Fruit fly (Drosophila melanogaster) whole organism, embryonic: ENCODE results near the gene Tomosyn.

ENCODE experiments used
- Ada2b ChIP-seq: fragments of 200-800 bp; sonication (Bioruptor generic); IDR thresholded peaks from 2 replicates; pipeline ENCODE4 v1.3.6; 2022; ENCODE audit warnings: missing biosample characterization, missing genetic modification characterization
- Atf3 ChIP-seq: fragments of 200-800 bp; sonication (Bioruptor generic); optimal IDR thresholded peaks from 3 replicates; lab custom pipeline; 2016; ENCODE audit warnings: missing biosample characterization, missing genetic modification characterization
- CG10321 ChIP-seq: fragments of 200-800 bp; sonication (Bioruptor generic); IDR thresholded peaks from 2 replicates; pipeline ENCODE4 v1.3.6; 2022; ENCODE audit warnings: missing biosample characterization, missing genetic modification characterization
- CG11093 ChIP-seq: fragments of 200-800 bp; sonication (Bioruptor generic); IDR thresholded peaks from 3 replicates; pipeline ENCODE4 v1.3.6; 2022; ENCODE audit warnings: missing biosample characterization, missing genetic modification characterization
- CG11504 ChIP-seq: fragments of 200-800 bp; sonication (Bioruptor generic); optimal IDR thresholded peaks from 3 replicates; lab custom pipeline; 2019; ENCODE audit warnings: missing biosample characterization, mild to moderate bottlenecking, missing genetic modification characterization, moderate library complexity
- CG11723 ChIP-seq: fragments of 200-800 bp; sonication (Bioruptor generic); optimal IDR thresholded peaks from 2 replicates; lab custom pipeline; 2017; ENCODE audit warnings: missing biosample characterization, mild to moderate bottlenecking, missing genetic modification characterization
- CG17802 ChIP-seq: fragments of 200-800 bp; sonication (Bioruptor generic); optimal IDR thresholded peaks from 2 replicates; lab custom pipeline; 2018; ENCODE audit warnings: missing biosample characterization, mild to moderate bottlenecking, missing genetic modification characterization, moderate library complexity
- CG1832 ChIP-seq: fragments of 200-800 bp; sonication (Bioruptor generic); optimal IDR thresholded peaks from 2 replicates; lab custom pipeline; 2017; ENCODE audit warnings: missing biosample characterization, mild to moderate bottlenecking, missing genetic modification characterization, inconsistent platforms
- CG31441 ChIP-seq: fragments of 200-800 bp; sonication (Bioruptor generic); IDR thresholded peaks from 2 replicates; pipeline ENCODE4 v1.3.6; 2022; ENCODE audit warnings: missing biosample characterization, missing genetic modification characterization
- CG4707 ChIP-seq: fragments of 200-800 bp; sonication (Bioruptor generic); optimal IDR thresholded peaks from 2 replicates; lab custom pipeline; 2018; ENCODE audit warnings: missing biosample characterization, mild to moderate bottlenecking, missing genetic modification characterization, moderate library complexity
- CG6254 ChIP-seq: fragments of 200-800 bp; sonication (Bioruptor generic); optimal IDR thresholded peaks from 3 replicates; lab custom pipeline; 2017; ENCODE audit warnings: mild to moderate bottlenecking, missing biosample characterization, missing genetic modification reagents, missing genetic modification characterization
- CG6683 ChIP-seq: fragments of 200-800 bp; sonication (Bioruptor generic); optimal IDR thresholded peaks from 2 replicates; lab custom pipeline; 2017; ENCODE audit warnings: missing biosample characterization, mild to moderate bottlenecking, missing genetic modification characterization, missing genetic modification reagents
- CG8290 ChIP-seq, 3 experiments: fragments of 200-800 bp; sonication (Bioruptor generic); optimal IDR thresholded peaks; 2 replicates each; lab custom pipeline; 2016 to 2019; ENCODE audit warnings: missing biosample characterization in 3 of 3, missing genetic modification characterization in 3 of 3, mild to moderate bottlenecking in 2 of 3, moderate library complexity in 1 of 3
- Fer3 ChIP-seq: fragments of 200-800 bp; sonication (Bioruptor generic); optimal IDR thresholded peaks from 2 replicates; lab custom pipeline; 2018; ENCODE audit warnings: missing biosample characterization, mild to moderate bottlenecking, missing genetic modification characterization, moderate library complexity
- Med ChIP-seq: fragments of 200-800 bp; sonication (Bioruptor generic); peaks from one replicate; lab custom pipeline; 2016; ENCODE audit warnings: missing biosample characterization, missing genetic modification characterization, mild to moderate bottlenecking, inconsistent platforms, moderate library complexity
- Nf-YA ChIP-seq: fragments of 200-800 bp; sonication (Bioruptor generic); IDR thresholded peaks from 2 replicates; pipeline ENCODE4 v1.3.6; 2022; ENCODE audit warnings: missing biosample characterization, missing genetic modification characterization
- Nf-YB ChIP-seq: fragments of 200-800 bp; sonication (Bioruptor generic); optimal IDR thresholded peaks from 3 replicates; lab custom pipeline; 2019; ENCODE audit warnings: missing biosample characterization, mild to moderate bottlenecking, missing genetic modification characterization, moderate library complexity
- Nf-YC ChIP-seq: fragments of 200-800 bp; optimal IDR thresholded peaks from 3 replicates; lab custom pipeline; 2019; ENCODE audit warnings: missing biosample characterization, mild to moderate bottlenecking, missing genetic modification characterization, moderate library complexity
- Opbp ChIP-seq: fragments of 200-800 bp; sonication (Bioruptor generic); IDR thresholded peaks from 3 replicates; pipeline ENCODE4 v1.3.6; 2022; ENCODE audit warnings: missing biosample characterization, missing genetic modification characterization; ENCODE audit not compliant: partially characterized antibody
- Sin3A ChIP-seq: fragments of >200 bp; optimal IDR thresholded peaks from 2 replicates; lab custom pipeline; 2018
- Xrp1 ChIP-seq: fragments of 200-800 bp; sonication (Bioruptor generic); IDR thresholded peaks from 2 replicates; pipeline ENCODE4 v1.3.6; 2022; ENCODE audit warnings: missing biosample characterization, missing genetic modification characterization
- abd-A ChIP-seq: fragments of 200-800 bp; sonication (Bioruptor generic); optimal IDR thresholded peaks from 3 replicates; lab custom pipeline; 2019; ENCODE audit warnings: missing biosample characterization, mild to moderate bottlenecking, missing genetic modification characterization, moderate library complexity
- ase ChIP-seq: fragments of 200-800 bp; sonication (Bioruptor generic); IDR thresholded peaks from 3 replicates; pipeline ENCODE4 v1.3.6; 2022; ENCODE audit warnings: missing biosample characterization, missing genetic modification characterization
- cas ChIP-seq: fragments of 200-800 bp; sonication (Bioruptor generic); IDR thresholded peaks from 2 replicates; pipeline ENCODE4 v1.3.6; 2022; ENCODE audit warnings: missing biosample characterization, missing genetic modification characterization
- danr ChIP-seq: fragments of 200-800 bp; sonication (Bioruptor generic); IDR thresholded peaks from 2 replicates; pipeline ENCODE4 v1.3.6; 2022; ENCODE audit warnings: missing biosample characterization, missing genetic modification characterization
- dmrt11E ChIP-seq: fragments of 200-800 bp; sonication (Bioruptor generic); optimal IDR thresholded peaks from 3 replicates; lab custom pipeline; 2018; ENCODE audit warnings: missing biosample characterization, mild to moderate bottlenecking, missing genetic modification characterization, moderate library complexity
- dmrt99B ChIP-seq: fragments of 200-800 bp; sonication (Bioruptor generic); optimal IDR thresholded peaks from 2 replicates; lab custom pipeline; 2018; ENCODE audit warnings: missing biosample characterization, mild to moderate bottlenecking, missing genetic modification characterization, moderate library complexity
- ewg ChIP-seq: fragments of 200-800 bp; sonication (Bioruptor generic); optimal IDR thresholded peaks from 3 replicates; lab custom pipeline; 2017; ENCODE audit warnings: mild to moderate bottlenecking, missing biosample characterization, missing genetic modification reagents, missing genetic modification characterization
- gce ChIP-seq: fragments of 200-800 bp; sonication (Bioruptor generic); IDR thresholded peaks from 3 replicates; pipeline ENCODE4 v1.3.6; 2022; ENCODE audit warnings: missing biosample characterization, missing genetic modification characterization
- grn ChIP-seq: fragments of 200-800 bp; sonication (Bioruptor generic); optimal IDR thresholded peaks from 3 replicates; lab custom pipeline; 2017; ENCODE audit warnings: missing biosample characterization, missing genetic modification characterization
- hkb ChIP-seq, 2 experiments: fragments of 200-800 bp in 1 of 2; fragments of >200 bp in 1 of 2; sonication (Bioruptor generic) in 1 of 2; IDR thresholded peaks in 1 of 2; optimal IDR thresholded peaks in 1 of 2; 2 replicates each; pipeline versions ENCODE4 v1.3.6 to Lab custom; 2017 to 2022; ENCODE audit warnings: missing biosample characterization in 1 of 2, missing genetic modification characterization in 1 of 2
- insv ChIP-seq, 2 experiments: fragments of 200-800 bp; sonication (Bioruptor generic); optimal IDR thresholded peaks; 3 replicates each; lab custom pipeline; 2016 to 2018; ENCODE audit warnings: missing biosample characterization in 2 of 2, missing genetic modification characterization in 2 of 2
- lilli ChIP-seq: fragments of 200-800 bp; sonication (Bioruptor generic); optimal IDR thresholded peaks from 3 replicates; lab custom pipeline; 2016; ENCODE audit warnings: missing biosample characterization, missing genetic modification characterization
- luna ChIP-seq: fragments of 200-800 bp; sonication (Bioruptor generic); optimal IDR thresholded peaks from 2 replicates; lab custom pipeline; 2016; ENCODE audit warnings: missing biosample characterization, missing genetic modification characterization
- mam ChIP-seq: fragments of 200-800 bp; sonication (Bioruptor generic); optimal IDR thresholded peaks from 3 replicates; lab custom pipeline; 2016; ENCODE audit warnings: missing biosample characterization, missing genetic modification characterization
- mirr ChIP-seq: fragments of 200-800 bp; sonication (Bioruptor generic); optimal IDR thresholded peaks from 3 replicates; lab custom pipeline; 2018; ENCODE audit warnings: missing biosample characterization, mild to moderate bottlenecking, missing genetic modification characterization
- pan ChIP-seq, 4 experiments: fragments of >200 bp in 3 of 4; fragments of 200-800 bp in 1 of 4; sonication (Bioruptor generic) in 1 of 4; optimal IDR thresholded peaks in 3 of 4; IDR thresholded peaks in 1 of 4; 2 replicates each; pipeline versions ENCODE4 v1.3.6 to Lab custom; 2017 to 2022; ENCODE audit warnings: missing biosample characterization in 2 of 4, missing genetic modification characterization in 2 of 4, mixed read lengths in 1 of 4
- row ChIP-seq: fragments of 200-800 bp; sonication (Bioruptor generic); IDR thresholded peaks from 3 replicates; pipeline ENCODE4 v1.3.6; 2022; ENCODE audit warnings: missing biosample characterization, missing genetic modification characterization
- sqz ChIP-seq: fragments of 200-800 bp; sonication (Bioruptor generic); optimal IDR thresholded peaks from 3 replicates; lab custom pipeline; 2018; ENCODE audit warnings: missing biosample characterization, mild to moderate bottlenecking, missing genetic modification characterization
- stwl ChIP-seq: fragments of 200-800 bp; sonication (Bioruptor generic); optimal IDR thresholded peaks from 3 replicates; lab custom pipeline; 2018; ENCODE audit warnings: missing biosample characterization, mild to moderate bottlenecking, missing genetic modification characterization, moderate library complexity
- tna ChIP-seq: fragments of 200-800 bp; sonication (Bioruptor generic); IDR thresholded peaks from 2 replicates; pipeline ENCODE4 v1.3.6; 2022; ENCODE audit warnings: missing biosample characterization, missing genetic modification characterization; ENCODE audit not compliant: partially characterized antibody
- trem ChIP-seq: fragments of 200-800 bp; optimal IDR thresholded peaks from 3 replicates; lab custom pipeline; 2019; ENCODE audit warnings: missing biosample characterization, mild to moderate bottlenecking, missing genetic modification characterization, moderate library complexity
- unpg ChIP-seq: fragments of 200-800 bp; sonication (Bioruptor generic); optimal IDR thresholded peaks from 3 replicates; lab custom pipeline; 2018; ENCODE audit warnings: missing biosample characterization, mild to moderate bottlenecking, missing genetic modification characterization, moderate library complexity
- zen2 ChIP-seq: fragments of 200-800 bp; sonication (Bioruptor generic); IDR thresholded peaks from 3 replicates; pipeline ENCODE4 v1.3.6; 2022; ENCODE audit warnings: missing biosample characterization, missing genetic modification characterization; ENCODE audit not compliant: partially characterized antibody

The Tomosyn gene

DNA sequence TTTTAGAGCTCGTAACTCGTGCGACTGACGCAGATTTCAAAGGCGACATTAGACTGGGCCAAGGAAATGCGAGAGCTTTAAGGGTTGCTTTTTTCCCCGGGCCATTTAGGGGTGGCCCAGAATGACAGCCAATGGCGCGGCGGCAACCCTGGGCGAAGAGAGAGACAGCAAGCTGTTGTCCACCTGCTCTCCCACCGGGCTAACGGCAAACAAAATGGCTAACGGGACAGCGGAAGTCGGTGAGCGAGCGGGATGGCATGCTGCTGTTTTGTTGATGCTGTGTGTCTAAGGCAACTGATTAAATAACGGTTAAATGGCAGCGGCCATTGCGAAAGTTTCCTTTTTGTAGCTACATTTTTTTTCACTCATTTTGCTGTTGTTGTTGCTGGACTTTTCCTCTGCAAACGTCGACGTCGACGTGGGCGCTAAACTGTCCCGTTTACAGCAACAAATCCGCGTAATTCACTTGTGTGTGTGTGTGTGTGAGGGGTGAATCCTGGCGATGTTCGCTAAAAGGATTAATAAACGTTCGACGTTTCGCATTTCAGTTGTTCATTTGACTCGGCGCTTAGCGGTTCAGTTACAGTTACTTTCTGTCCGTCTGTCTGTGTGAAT is 15.5 kb upstream of the Tomosyn start, which contains the start of gene CG11085 (continued):
- no peak for TF ChIP-seq Atf3 (GFP tag; lab: Kevin White, UChicago)
- TF ChIP-seq CG4707, result no peak
- TF ChIP-seq luna (GFP tag; lab: Kevin White, UChicago), result no peak
- no peak for TF ChIP-seq lilli (GFP tag; lab: Kevin White, UChicago)
- TF ChIP-seq Opbp, result no peak
- no peak for TF ChIP-seq tna (GFP tag; lab: Robert Waterston, UW)
- no peak for TF ChIP-seq CG6254 (GFP tag; lab: Kevin White, UChicago)
- TF ChIP-seq cas (GFP tag; lab: Robert Waterston, UW), result no peak
- TF ChIP-seq Ada2b (GFP tag; lab: Robert Waterston, UW), result no peak
- TF ChIP-seq stwl (tag; lab: Kevin White, UChicago), result no peak
- no peak for TF ChIP-seq trem
- TF ChIP-seq gce (GFP tag; lab: Robert Waterston, UW), result no peak
- TF ChIP-seq insv (GFP tag; optimal IDR thresholded peaks at IDR 0.05; lab: Kevin White, UChicago), result no peak
- 0 out of 3 replicates have a peak, but pooled peaks have one; percentile 17 for TF ChIP-seq ase (GFP tag; lab: Robert Waterston, UW)
- TF ChIP-seq CG11093, result no peak
- no peak for TF ChIP-seq CG6683 (GFP tag; lab: Kevin White, UChicago)
- TF ChIP-seq Sin3A, result no peak
- TF ChIP-seq Nf-YA (GFP tag; lab: Robert Waterston, UW), result peak; percentile 40; the same call in 1 of the 2 replicates
- TF ChIP-seq Fer3 (tag; lab: Kevin White, UChicago), result no peak
- TF ChIP-seq sqz (GFP tag; lab: Kevin White, UChicago), result no peak

DNA sequence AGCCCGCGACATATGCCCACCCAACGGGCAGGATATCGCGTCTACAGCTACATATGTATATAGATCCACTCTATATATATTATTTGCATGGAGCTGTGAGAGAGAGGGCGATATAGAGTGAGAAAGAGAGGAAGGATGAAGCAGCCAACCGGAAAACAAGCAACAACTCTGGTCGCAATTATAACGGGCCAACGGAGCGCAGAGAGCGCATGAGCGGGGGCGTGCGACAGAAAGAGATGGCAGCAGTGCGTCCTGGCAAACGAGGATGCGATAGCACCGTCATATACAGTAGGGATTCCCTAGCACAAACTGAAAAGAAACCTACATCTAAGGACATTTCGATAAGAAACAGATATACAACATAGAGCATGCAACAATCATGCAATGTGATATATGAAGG is 9.8 kb upstream of the Tomosyn start:
- TF ChIP-seq ewg (GFP tag; lab: Kevin White, UChicago) (peak; percentile 69), mirr (GFP tag; lab: Kevin White, UChicago) (no peak), CG10321 (GFP tag; lab: Robert Waterston, UW) (peak; percentile 77), Nf-YB (GFP tag; lab: Kevin White, UChicago) (peak; percentile 86), grn (GFP tag; lab: Kevin White, UChicago) (no peak), mam (GFP tag; lab: Kevin White, UChicago) (no peak), danr (GFP tag; lab: Robert Waterston, UW) (no peak), CG1832 (peak; percentile 40), CG8290 (GFP tag; optimal IDR thresholded peaks at IDR 0.05; lab: Kevin White, UChicago) (no peak), CG8290 (tag; optimal IDR thresholded peaks at IDR 0.05; lab: Kevin White, UChicago) (no peak), Nf-YC (tag; lab: Kevin White, UChicago) (peak; percentile 91)

DNA sequence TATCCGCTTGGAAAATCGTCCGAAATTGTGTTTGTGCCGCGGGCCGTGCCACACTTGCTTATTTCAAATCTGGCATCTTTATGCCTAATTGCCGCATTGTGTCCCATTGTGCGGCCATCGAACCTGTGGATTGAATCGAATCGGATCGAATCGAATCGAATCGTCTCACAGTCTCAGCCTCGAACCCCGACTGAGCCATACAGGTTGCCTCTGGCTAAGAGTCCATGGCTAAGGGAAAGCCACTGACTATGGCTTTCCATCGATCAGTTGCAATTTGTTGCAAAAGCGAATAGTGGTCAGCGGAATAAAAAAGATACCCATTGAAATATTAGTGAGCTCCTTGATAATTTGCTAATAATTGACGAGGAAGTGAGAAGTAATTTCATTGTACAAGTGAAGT is 7.4 kb upstream of the Tomosyn start, which contains the start of gene CG15728:
Gene CG15728 (plus strand): TSS at position 301 of the 400 bp plus-strand sequence.
- TF ChIP-seq abd-A (tag; lab: Kevin White, UChicago) (no peak), CG17802 (tag; lab: Kevin White, UChicago) (peak; percentile 7)

DNA sequence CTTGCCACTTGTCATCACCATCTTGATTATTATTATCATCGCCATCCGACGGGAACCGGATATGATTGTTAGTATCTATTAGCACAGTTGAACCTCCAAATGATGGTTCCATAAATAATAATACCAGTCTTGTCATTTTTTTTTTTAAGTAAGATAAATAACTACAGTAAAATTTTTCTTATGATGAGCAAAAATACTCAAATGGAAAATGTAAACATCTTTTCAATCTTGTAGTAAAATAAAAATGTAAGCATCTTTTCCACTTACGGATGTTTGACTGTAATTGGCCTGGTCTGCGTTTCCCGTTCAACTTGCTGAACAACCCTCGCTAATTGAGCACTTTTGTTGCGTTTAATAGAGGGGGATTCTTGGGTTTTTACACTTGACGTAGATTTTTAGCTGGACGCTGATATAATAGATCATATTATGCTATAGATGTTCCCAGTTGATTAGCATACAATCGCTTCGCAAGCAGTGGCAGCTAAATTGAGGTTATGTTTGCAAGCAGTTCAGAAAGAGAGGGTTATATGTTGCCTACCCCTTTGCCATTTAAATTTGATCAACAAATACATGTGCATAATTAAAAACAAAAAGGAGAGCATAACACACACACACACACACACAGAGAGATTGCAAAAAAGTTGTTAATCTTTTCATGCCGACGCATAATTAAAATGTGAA is 5.7 kb upstream of the Tomosyn start:
- TF ChIP-seq Xrp1, result peak; percentile 28; the same call in 1 of the 2 replicates
- TF ChIP-seq CG11504 (tag; lab: Kevin White, UChicago), result peak; percentile 20
- no peak for TF ChIP-seq hkb (optimal IDR thresholded peaks at IDR 0.05; lab: Kevin White, UChicago)
- TF ChIP-seq hkb (GFP tag; IDR thresholded peaks at IDR 0.05; lab: Robert Waterston, UW), result no peak
- no peak for TF ChIP-seq pan (optimal IDR thresholded peaks at IDR 0.05; lab: Kevin White, UChicago)
- TF ChIP-seq pan (GFP tag; optimal IDR thresholded peaks at IDR 0.05 in 1 of 2, IDR thresholded peaks at IDR 0.05 in 1 of 2), result no peak
- no peak for TF ChIP-seq CG11723
- peak; percentile 28 for TF ChIP-seq unpg
- TF ChIP-seq row (GFP tag; lab: Robert Waterston, UW), result peak; percentile 55
- TF ChIP-seq Med, result peak; percentile 18
- TF ChIP-seq dmrt99B (tag; lab: Kevin White, UChicago), result peak; percentile 30
- TF ChIP-seq zen2, result no peak
- peak; percentile 28 for TF ChIP-seq dmrt11E (tag; lab: Kevin White, UChicago)
- peak; percentile 13; the same call in 1 of the 2 replicates for TF ChIP-seq CG31441 (GFP tag; lab: Robert Waterston, UW)
